Worm (Caenorhabditis elegans): ENCODE measurements around the gene T10B5.7.

The T10B5.7 gene

DNA sequence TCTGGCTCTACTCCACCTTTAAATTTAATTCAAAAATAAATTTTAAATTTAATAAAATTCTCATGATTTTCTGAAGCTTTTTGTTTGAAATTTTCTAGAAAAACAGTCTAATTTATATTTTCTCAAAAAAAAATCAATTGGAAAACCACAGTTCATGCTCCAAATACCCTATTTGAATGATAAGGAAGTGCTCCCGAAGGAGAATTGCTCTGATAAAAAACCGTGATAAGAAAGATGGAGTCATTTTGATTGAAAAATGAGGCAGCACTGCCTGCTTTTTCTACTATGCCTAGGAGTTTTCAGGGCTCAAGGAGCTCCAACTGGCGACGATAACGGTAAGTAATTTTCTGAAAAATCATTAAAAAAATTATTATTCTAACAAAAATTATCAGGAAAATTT is at the start of gene T10B5.7:
TSS of gene T10B5.7 (plus strand) at position 225 of the 400 bp plus-strand sequence.
- TF ChIP-seq ets-7 (tag; optimal IDR thresholded peaks at IDR 0.05) (no peak), tbx-11 (GFP tag; IDR thresholded peaks at IDR 0.05) (no peak), F13C5.2 (tag; optimal IDR thresholded peaks at IDR 0.05) (no peak), scrt-1 (GFP tag; IDR thresholded peaks at IDR 0.05) (no peak), aly-1 (tag; optimal IDR thresholded peaks at IDR 0.05) (no peak), sea-1 (GFP tag; conservative IDR thresholded peaks at IDR 0.05) (no peak), B0310.2 (tag; optimal IDR thresholded peaks at IDR 0.05) (no peak), ceh-13 (GFP tag; optimal IDR thresholded peaks at IDR 0.05) (no peak), tbx-37 (GFP tag; conservative IDR thresholded peaks at IDR 0.05) (no peak), tra-4 (tag; optimal IDR thresholded peaks at IDR 0.05) (no peak), hmbx-1 (tag; optimal IDR thresholded peaks at IDR 0.05) (no peak), ama-1 (optimal IDR thresholded peaks at IDR 0.05) (no peak)

ce11 chrV:1797900-1798299 is 48.1 kb upstream of the T10B5.7 start, which contains the start of gene F36H9.10:
TSS of gene F36H9.10 (plus strand) at chrV:1798200.
- TF ChIP-seq tra-4 (tag; optimal IDR thresholded peaks at IDR 0.05) (no peak), pes-1 (GFP tag; IDR thresholded peaks at IDR 0.05) (no peak), hmbx-1 (tag; optimal IDR thresholded peaks at IDR 0.05) (no peak), hmg-4 (GFP tag; optimal IDR thresholded peaks at IDR 0.05) (no peak), sea-1 (GFP tag; conservative IDR thresholded peaks at IDR 0.05) (no peak), ets-7 (tag; optimal IDR thresholded peaks at IDR 0.05) (no peak), flt-1 (GFP tag; IDR thresholded peaks at IDR 0.05) (no peak), aly-1 (tag; optimal IDR thresholded peaks at IDR 0.05) (no peak), tbx-37 (GFP tag; conservative IDR thresholded peaks at IDR 0.05) (no peak), hnd-1 (tag; optimal IDR thresholded peaks at IDR 0.05) (no peak), B0310.2 (tag; optimal IDR thresholded peaks at IDR 0.05) (no peak), F13C5.2 (tag; optimal IDR thresholded peaks at IDR 0.05) (no peak), ceh-36 (tag; optimal IDR thresholded peaks at IDR 0.05) (no peak), ama-1 (optimal IDR thresholded peaks at IDR 0.05) (no peak), scrt-1 (GFP tag; IDR thresholded peaks at IDR 0.05) (no peak), tbx-11 (GFP tag; IDR thresholded peaks at IDR 0.05) (no peak), ceh-13 (GFP tag; optimal IDR thresholded peaks at IDR 0.05) (no peak)

DNA sequence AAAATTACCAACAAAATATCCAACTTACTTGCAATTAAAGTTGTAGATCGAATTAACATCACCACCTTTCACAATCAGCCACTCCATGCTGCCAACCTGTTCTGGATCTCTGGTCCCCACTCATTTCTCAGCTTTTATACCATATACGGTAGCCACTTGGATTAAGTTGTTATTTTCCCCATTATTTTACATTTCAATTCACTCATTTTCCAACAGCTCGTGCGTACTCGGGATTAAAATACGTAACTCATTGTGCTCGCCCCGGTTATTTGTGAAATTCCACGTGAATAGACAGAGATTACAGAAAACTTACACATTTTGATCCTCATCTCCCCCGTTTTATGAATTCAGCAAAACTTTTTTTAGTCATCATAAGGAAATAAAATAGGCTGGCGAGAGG is 43.0 kb upstream of the T10B5.7 start, which contains the start of gene srt-41:
TSS of gene srt-41 (minus strand) at position 101 of the 400 bp plus-strand sequence.
- TF ChIP-seq flt-1 (GFP tag; IDR thresholded peaks at IDR 0.05) (no peak), tbx-37 (GFP tag; conservative IDR thresholded peaks at IDR 0.05) (no peak), aly-1 (tag; optimal IDR thresholded peaks at IDR 0.05) (no peak), tbx-11 (GFP tag; IDR thresholded peaks at IDR 0.05) (no peak), ets-7 (tag; optimal IDR thresholded peaks at IDR 0.05) (no peak), B0310.2 (tag; optimal IDR thresholded peaks at IDR 0.05) (no peak), sea-1 (GFP tag; conservative IDR thresholded peaks at IDR 0.05) (no peak), scrt-1 (GFP tag; IDR thresholded peaks at IDR 0.05) (no peak), hnd-1 (tag; optimal IDR thresholded peaks at IDR 0.05) (no peak), hmbx-1 (tag; optimal IDR thresholded peaks at IDR 0.05) (no peak)

- TF ChIP-seq pes-1 (GFP tag; IDR thresholded peaks at IDR 0.05), result no peak
- no peak for TF ChIP-seq B0310.2 (tag; optimal IDR thresholded peaks at IDR 0.05)
- TF ChIP-seq F13C5.2 (tag; optimal IDR thresholded peaks at IDR 0.05), result no peak
- no peak for TF ChIP-seq ceh-13 (GFP tag; optimal IDR thresholded peaks at IDR 0.05)
- TF ChIP-seq tra-4 (tag; optimal IDR thresholded peaks at IDR 0.05), result no peak
- no peak for TF ChIP-seq tbx-11 (GFP tag; IDR thresholded peaks at IDR 0.05)
- TF ChIP-seq tbx-37 (GFP tag; conservative IDR thresholded peaks at IDR 0.05), result no peak
- TF ChIP-seq ets-7 (tag; optimal IDR thresholded peaks at IDR 0.05), result no peak
- no peak for TF ChIP-seq flt-1 (GFP tag; IDR thresholded peaks at IDR 0.05)
- no peak for TF ChIP-seq ama-1 (optimal IDR thresholded peaks at IDR 0.05)
- TF ChIP-seq aly-1 (tag; optimal IDR thresholded peaks at IDR 0.05), result no peak
- no peak for TF ChIP-seq hnd-1 (tag; optimal IDR thresholded peaks at IDR 0.05)
- TF ChIP-seq hmbx-1 (tag; optimal IDR thresholded peaks at IDR 0.05), result no peak
- no peak for TF ChIP-seq sea-1 (GFP tag; conservative IDR thresholded peaks at IDR 0.05)
- TF ChIP-seq hmg-4 (GFP tag; optimal IDR thresholded peaks at IDR 0.05), result no peak
- TF ChIP-seq ceh-36 (tag; optimal IDR thresholded peaks at IDR 0.05), result no peak
- no peak for TF ChIP-seq scrt-1 (GFP tag; IDR thresholded peaks at IDR 0.05)
Measured at ce11 chrV:1804034-1804542, 41.9 kb upstream of the T10B5.7 start.

DNA sequence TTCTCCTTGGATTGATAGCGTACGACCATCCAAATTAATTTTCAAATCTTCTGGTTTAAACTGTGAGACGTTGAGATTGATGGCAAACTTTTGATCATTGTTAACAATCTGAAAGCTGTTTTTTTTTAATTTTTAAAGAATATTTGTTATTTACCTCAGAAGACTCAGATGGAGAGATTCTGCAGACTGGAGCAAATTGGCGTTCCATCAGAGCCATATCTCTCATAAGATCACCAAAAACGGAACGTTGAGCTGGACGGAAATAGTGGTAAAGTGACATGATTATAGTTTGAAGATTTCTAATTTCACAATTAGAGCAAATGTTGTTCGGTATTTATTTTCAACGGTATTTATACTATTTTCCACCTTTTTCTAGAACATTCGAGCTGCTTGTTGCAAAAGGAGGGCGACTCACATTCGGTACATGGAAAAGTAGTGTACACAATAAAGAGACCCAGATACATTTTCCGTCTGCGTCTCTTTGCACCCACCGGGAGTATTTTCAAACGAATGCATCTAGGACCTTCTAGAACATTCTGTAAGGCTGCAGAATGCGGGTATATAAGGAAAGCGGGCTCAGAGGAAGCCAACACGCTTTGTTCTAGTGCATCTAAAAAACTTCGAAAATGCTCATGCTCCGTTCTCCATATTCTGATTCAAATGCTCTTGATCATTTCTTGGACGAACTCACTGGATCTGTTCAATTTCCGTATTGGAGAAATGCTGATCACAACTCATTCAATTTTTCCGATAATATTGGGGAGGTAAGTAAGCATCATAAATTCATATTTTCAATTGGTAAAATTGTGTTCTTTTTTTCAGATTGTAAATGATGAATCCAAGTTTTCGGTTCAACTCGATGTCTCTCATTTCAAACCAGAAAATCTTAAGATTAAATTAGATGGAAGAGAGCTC is 41.1 kb upstream of the T10B5.7 start, which contains the start of the genes hsp-16.2 and hsp-16.41:
TSS of gene hsp-16.2 (minus strand) at position 313 of the 915 bp plus-strand sequence.
TSS of gene hsp-16.41 (plus strand) at position 534 of the 915 bp plus-strand sequence.
- TF ChIP-seq scrt-1 (GFP tag; IDR thresholded peaks at IDR 0.05) (no peak), B0310.2 (tag; optimal IDR thresholded peaks at IDR 0.05) (no peak), flt-1 (GFP tag; IDR thresholded peaks at IDR 0.05) (no peak), pes-1 (GFP tag; IDR thresholded peaks at IDR 0.05) (no peak), ceh-36 (tag; optimal IDR thresholded peaks at IDR 0.05) (no peak), ama-1 (optimal IDR thresholded peaks at IDR 0.05) (peak; percentile 76)

ce11 chrV:1805724-1806316 is 40.2 kb upstream of the T10B5.7 start:
- no peak for TF ChIP-seq scrt-1 (GFP tag; IDR thresholded peaks at IDR 0.05)
- TF ChIP-seq sea-1 (GFP tag; conservative IDR thresholded peaks at IDR 0.05), result 0 out of 2 replicates have a peak, but pooled peaks have one; percentile 16

ce11 chrV:1807160-1807559 is 38.8 kb upstream of the T10B5.7 start, which contains the start of gene srt-42:
TSS of gene srt-42 (plus strand) at chrV:1807460.
- TF ChIP-seq sea-1 (GFP tag; conservative IDR thresholded peaks at IDR 0.05) (no peak), F13C5.2 (tag; optimal IDR thresholded peaks at IDR 0.05) (no peak)

Measured in whole organism, early embryonic.